Fruit fly (Drosophila melanogaster) whole organism, prepupa: ENCODE data around the gene NFAT.
A peak's percentile ranks its signal among the peaks of the same experiment; 100 is the strongest.

Source experiments
- Blimp-1 ChIP-seq: fragments of 200-800 bp; sonication (Bioruptor generic); optimal IDR thresholded peaks from 3 replicates; lab custom pipeline; 2017; ENCODE audit warnings: missing biosample characterization, missing genetic modification characterization, mild to moderate bottlenecking, moderate library complexity, missing genetic modification reagents
- CG10669 ChIP-seq: fragments of 200-800 bp; sonication (Bioruptor generic); optimal IDR thresholded peaks from 3 replicates; lab custom pipeline; 2018; ENCODE audit warnings: missing biosample characterization, mild to moderate bottlenecking, missing genetic modification characterization, moderate library complexity
- CG11294 ChIP-seq: fragments of 200-800 bp; sonication (Bioruptor generic); IDR thresholded peaks from 2 replicates; pipeline ENCODE4 v1.3.6; 2022; ENCODE audit warnings: missing biosample characterization, missing genetic modification characterization
- CG11762 ChIP-seq: fragments of 200-800 bp; sonication (Bioruptor generic); optimal IDR thresholded peaks from 3 replicates; lab custom pipeline; 2016; ENCODE audit warnings: missing biosample characterization, missing genetic modification characterization; ENCODE audit not compliant: insufficient read depth
- CG11902 ChIP-seq: fragments of 200-800 bp; sonication (Bioruptor generic); optimal IDR thresholded peaks from 3 replicates; lab custom pipeline; 2016; ENCODE audit warnings: missing biosample characterization, missing genetic modification characterization
- CG15336 ChIP-seq: fragments of 200-800 bp; sonication (Bioruptor generic); IDR thresholded peaks from 2 replicates; pipeline ENCODE4 v1.3.6; 2022; ENCODE audit warnings: missing biosample characterization, missing genetic modification characterization
- CG1621 ChIP-seq: fragments of 200-800 bp; sonication (Bioruptor generic); optimal IDR thresholded peaks from 3 replicates; lab custom pipeline; 2018; ENCODE audit warnings: missing biosample characterization, mild to moderate bottlenecking, missing genetic modification characterization
- CG31627 ChIP-seq: fragments of 200-800 bp; sonication (Bioruptor generic); optimal IDR thresholded peaks from 3 replicates; lab custom pipeline; 2016; ENCODE audit warnings: missing biosample characterization, missing genetic modification characterization
- CG32006 ChIP-seq: fragments of 200-800 bp; sonication (Bioruptor generic); optimal IDR thresholded peaks from 3 replicates; lab custom pipeline; 2017; ENCODE audit warnings: missing biosample characterization, mild to moderate bottlenecking, missing genetic modification characterization
- CG34406 ChIP-seq: fragments of 200-800 bp; sonication (Bioruptor generic); optimal IDR thresholded peaks from 3 replicates; lab custom pipeline; 2016; ENCODE audit warnings: missing biosample characterization, missing genetic modification characterization
- CG3919 ChIP-seq: fragments of 200-800 bp; sonication (Bioruptor generic); optimal IDR thresholded peaks from 3 replicates; lab custom pipeline; 2016; ENCODE audit warnings: missing biosample characterization, missing genetic modification characterization
- CG4318 ChIP-seq: fragments of 200-800 bp; sonication (Bioruptor generic); optimal IDR thresholded peaks from 3 replicates; lab custom pipeline; 2017; ENCODE audit warnings: missing biosample characterization, mild to moderate bottlenecking, missing genetic modification characterization
- CG6163 ChIP-seq: fragments of 200-800 bp; sonication (Bioruptor generic); IDR thresholded peaks from 3 replicates; pipeline ENCODE4 v1.3.6; 2022; ENCODE audit warnings: missing biosample characterization, missing genetic modification characterization
- CG6276 ChIP-seq: fragments of 200-800 bp; sonication (Bioruptor generic); optimal IDR thresholded peaks from 2 replicates; lab custom pipeline; 2017; ENCODE audit warnings: missing biosample characterization, mild to moderate bottlenecking, missing genetic modification characterization
- CG6792 ChIP-seq: fragments of 200-800 bp; sonication (Bioruptor generic); optimal IDR thresholded peaks from 3 replicates; lab custom pipeline; 2016; ENCODE audit warnings: missing biosample characterization, missing genetic modification characterization
- CG6854 ChIP-seq: fragments of 200-800 bp; sonication (Bioruptor generic); optimal IDR thresholded peaks from 2 replicates; lab custom pipeline; 2017; ENCODE audit warnings: missing biosample characterization, mild to moderate bottlenecking, missing genetic modification characterization
- CG7368 ChIP-seq: fragments of 200-800 bp; sonication (Bioruptor generic); optimal IDR thresholded peaks from 3 replicates; lab custom pipeline; 2016; ENCODE audit warnings: missing biosample characterization, missing genetic modification characterization
- CG8119 ChIP-seq: fragments of 200-800 bp; sonication (Bioruptor generic); IDR thresholded peaks from 3 replicates; pipeline ENCODE4 v1.3.6; 2022; ENCODE audit warnings: missing biosample characterization, missing genetic modification characterization
- CG8319 ChIP-seq: fragments of 200-800 bp; sonication (Bioruptor generic); optimal IDR thresholded peaks from 3 replicates; lab custom pipeline; 2016; ENCODE audit warnings: missing biosample characterization, missing genetic modification characterization
- CG8632 ChIP-seq: fragments of 200-800 bp; sonication (Bioruptor generic); optimal IDR thresholded peaks from 3 replicates; lab custom pipeline; 2016; ENCODE audit warnings: missing biosample characterization, missing genetic modification characterization
- CG9139 ChIP-seq: fragments of 200-800 bp; sonication (Bioruptor generic); optimal IDR thresholded peaks from 3 replicates; lab custom pipeline; 2017; ENCODE audit warnings: missing biosample characterization, mild to moderate bottlenecking, missing genetic modification characterization
- Eip93F ChIP-seq: fragments of 200-800 bp; sonication (Bioruptor generic); optimal IDR thresholded peaks from 2 replicates; lab custom pipeline; 2016; ENCODE audit warnings: missing biosample characterization, mild to moderate bottlenecking, missing genetic modification characterization
- Ets21C ChIP-seq: fragments of 200-800 bp; sonication (Bioruptor generic); optimal IDR thresholded peaks from 3 replicates; lab custom pipeline; 2016; ENCODE audit warnings: missing biosample characterization, missing genetic modification characterization
- Ets96B ChIP-seq: fragments of 200-800 bp; optimal IDR thresholded peaks from 2 replicates; lab custom pipeline; 2019; ENCODE audit warnings: missing biosample characterization, mild to moderate bottlenecking, missing genetic modification characterization, moderate library complexity
- Gug ChIP-seq: fragments of 200-800 bp; sonication (Bioruptor generic); IDR thresholded peaks from 2 replicates; pipeline ENCODE4 v1.3.6; 2022; ENCODE audit warnings: missing biosample characterization, missing genetic modification characterization
- Hr38 ChIP-seq: sonication (Bioruptor generic); optimal IDR thresholded peaks from 2 replicates; lab custom pipeline; 2016; ENCODE audit warnings: missing biosample characterization, missing genetic modification characterization
- Hr39 ChIP-seq: fragments of 200-800 bp; sonication (Bioruptor generic); optimal IDR thresholded peaks from 2 replicates; lab custom pipeline; 2016; ENCODE audit warnings: missing biosample characterization, missing genetic modification characterization
- Hr4 ChIP-seq: fragments of 200-800 bp; sonication (Bioruptor generic); optimal IDR thresholded peaks from 3 replicates; lab custom pipeline; 2016; ENCODE audit warnings: missing biosample characterization, missing genetic modification characterization
- Lpt ChIP-seq: fragments of 200-800 bp; sonication (Bioruptor generic); optimal IDR thresholded peaks from 3 replicates; lab custom pipeline; 2016; ENCODE audit warnings: missing biosample characterization, missing genetic modification characterization
- Met ChIP-seq: fragments of 200-800 bp; sonication (Bioruptor generic); optimal IDR thresholded peaks from 3 replicates; lab custom pipeline; 2016; ENCODE audit warnings: missing biosample characterization, missing genetic modification characterization
- OdsH ChIP-seq: fragments of 200-800 bp; sonication (Bioruptor generic); optimal IDR thresholded peaks from 3 replicates; lab custom pipeline; 2016; ENCODE audit warnings: missing biosample characterization, missing genetic modification characterization
- achi ChIP-seq: fragments of 200-800 bp; sonication (Bioruptor generic); optimal IDR thresholded peaks from 3 replicates; lab custom pipeline; 2016; ENCODE audit warnings: missing biosample characterization, missing genetic modification characterization
- acj6 ChIP-seq: fragments of 200-800 bp; sonication (Bioruptor generic); optimal IDR thresholded peaks from 3 replicates; lab custom pipeline; 2016; ENCODE audit warnings: missing biosample characterization, missing genetic modification characterization
- cyc ChIP-seq: fragments of 200-800 bp; sonication (Bioruptor generic); optimal IDR thresholded peaks from 3 replicates; lab custom pipeline; 2016; ENCODE audit warnings: missing biosample characterization, missing genetic modification characterization
- dac ChIP-seq: fragments of 200-800 bp; sonication (Bioruptor generic); optimal IDR thresholded peaks from 2 replicates; lab custom pipeline; 2017; ENCODE audit warnings: missing biosample characterization, mild to moderate bottlenecking, missing genetic modification characterization
- eg ChIP-seq: fragments of 200-800 bp; sonication (Bioruptor generic); IDR thresholded peaks from 3 replicates; pipeline ENCODE4 v1.3.6; 2022; ENCODE audit warnings: missing biosample characterization, missing genetic modification characterization
- esn ChIP-seq: fragments of 200-800 bp; sonication (Bioruptor generic); optimal IDR thresholded peaks from 2 replicates; lab custom pipeline; 2016; ENCODE audit warnings: missing biosample characterization, mild to moderate bottlenecking, missing genetic modification characterization, moderate library complexity
- fd59A ChIP-seq: fragments of 200-800 bp; sonication (Bioruptor generic); optimal IDR thresholded peaks from 2 replicates; lab custom pipeline; 2017; ENCODE audit warnings: missing biosample characterization, mild to moderate bottlenecking, missing genetic modification characterization, missing genetic modification reagents
- fd85E ChIP-seq: fragments of 200-800 bp; sonication (Bioruptor generic); optimal IDR thresholded peaks from 3 replicates; lab custom pipeline; 2016; ENCODE audit warnings: missing biosample characterization, missing genetic modification characterization
- lz ChIP-seq: fragments of 200-800 bp; sonication (Bioruptor generic); optimal IDR thresholded peaks from 3 replicates; lab custom pipeline; 2016; ENCODE audit warnings: missing biosample characterization, missing genetic modification characterization
- net ChIP-seq: fragments of 200-800 bp; sonication (Bioruptor generic); optimal IDR thresholded peaks from 3 replicates; lab custom pipeline; 2016; ENCODE audit warnings: missing biosample characterization, missing genetic modification characterization
- pdm3 ChIP-seq: fragments of 200-800 bp; sonication (Bioruptor generic); optimal IDR thresholded peaks from 3 replicates; lab custom pipeline; 2016; ENCODE audit warnings: missing biosample characterization, missing genetic modification characterization
- spab ChIP-seq: fragments of 200-800 bp; sonication (Bioruptor generic); optimal IDR thresholded peaks from 2 replicates; lab custom pipeline; 2017; ENCODE audit warnings: missing biosample characterization, mild to moderate bottlenecking, missing genetic modification characterization, missing genetic modification reagents
- ss ChIP-seq, 2 experiments: fragments of 200-800 bp; sonication (Bioruptor generic); optimal IDR thresholded peaks; 2 replicates in 1 of 2; 3 replicates in 1 of 2; lab custom pipeline; 2017 to 2018; ENCODE audit warnings: mild to moderate bottlenecking in 2 of 2, missing biosample characterization in 2 of 2, missing genetic modification characterization in 2 of 2, moderate library complexity in 1 of 2
- svp ChIP-seq: fragments of 200-800 bp; sonication (Bioruptor generic); peaks from one replicate; lab custom pipeline; 2016; ENCODE audit warnings: missing biosample characterization, missing genetic modification characterization
- topi ChIP-seq: fragments of 200-800 bp; sonication (Bioruptor generic); optimal IDR thresholded peaks from 3 replicates; lab custom pipeline; 2016; ENCODE audit warnings: missing biosample characterization, missing genetic modification characterization
- vri ChIP-seq: fragments of 200-800 bp; sonication (Bioruptor generic); optimal IDR thresholded peaks from 3 replicates; lab custom pipeline; 2016; ENCODE audit warnings: missing biosample characterization, mild to moderate bottlenecking, missing genetic modification characterization

The NFAT gene

DNA sequence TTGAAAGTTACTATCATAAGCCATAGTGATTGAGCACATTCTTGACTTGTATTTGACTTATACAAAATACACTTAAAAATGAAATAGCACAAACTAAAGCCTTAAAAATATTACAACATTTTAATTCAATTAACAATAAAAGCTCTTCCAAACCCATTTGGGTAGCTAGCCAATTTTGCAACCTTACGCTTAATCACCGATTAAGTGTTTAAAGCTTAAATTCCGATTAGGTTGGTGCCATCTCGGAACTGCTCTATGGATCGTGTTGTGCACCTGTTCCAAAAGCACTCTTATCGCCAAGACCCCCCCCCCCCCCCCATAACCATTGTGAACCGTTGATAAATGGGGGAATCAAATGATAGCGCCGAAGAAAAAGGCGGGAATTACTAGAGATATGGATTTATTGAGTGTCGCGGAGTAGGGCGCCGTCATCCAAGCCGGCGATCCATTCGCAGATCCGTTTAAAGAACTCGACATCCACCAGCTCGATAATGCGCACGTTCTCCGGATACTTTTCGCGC is 53.5 kb downstream of the NFAT start:
- TF ChIP-seq CG6276 (no peak), Met (GFP tag; lab: Kevin White, UChicago) (no peak), CG11762 (GFP tag; lab: Kevin White, UChicago) (no peak), CG6792 (no peak), Ets21C (no peak), CG8119 (GFP tag; lab: Robert Waterston, UW) (no peak), Eip93F (GFP tag; lab: Kevin White, UChicago) (no peak), cyc (GFP tag; lab: Kevin White, UChicago) (no peak), svp (peak; percentile 67), acj6 (GFP tag; lab: Kevin White, UChicago) (no peak), CG7368 (no peak), eg (GFP tag; lab: Robert Waterston, UW) (no peak), OdsH (GFP tag; lab: Kevin White, UChicago) (no peak), vri (GFP tag; lab: Kevin White, UChicago) (peak; percentile 49), CG11294 (GFP tag; lab: Robert Waterston, UW) (no peak), esn (GFP tag; lab: Kevin White, UChicago) (no peak)

DNA sequence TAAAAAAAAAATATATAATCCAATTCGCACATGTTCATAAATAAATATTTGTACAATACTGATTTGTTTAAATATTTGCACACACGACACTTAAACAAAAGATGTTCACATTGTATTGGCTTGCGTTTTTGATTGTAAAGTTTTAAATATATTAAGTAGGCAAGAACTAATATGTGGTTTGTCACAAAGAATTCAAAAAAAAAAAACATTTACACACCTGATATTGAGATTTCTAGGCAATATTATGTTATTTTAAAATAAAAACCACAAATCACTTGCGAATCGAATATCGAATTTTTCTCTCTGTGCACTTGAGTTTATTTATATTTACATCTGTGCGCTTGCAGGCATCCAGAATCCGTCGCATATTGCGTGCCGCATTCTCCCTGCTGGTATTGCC is 55.0 kb downstream of the NFAT start:
- TF ChIP-seq CG1621 (tag; lab: Kevin White, UChicago) (no peak), eg (GFP tag; lab: Robert Waterston, UW) (peak; percentile 44; the same call in 2 of the 3 replicates), cyc (GFP tag; lab: Kevin White, UChicago) (peak; percentile 48), fd85E (GFP tag; lab: Kevin White, UChicago) (no peak), acj6 (GFP tag; lab: Kevin White, UChicago) (peak; percentile 56), CG11294 (GFP tag; lab: Robert Waterston, UW) (0 out of 2 replicates have a peak, but pooled peaks have one; percentile 14), Ets21C (peak; percentile 48), CG11902 (GFP tag; lab: Kevin White, UChicago) (peak; percentile 32), CG3919 (GFP tag; lab: Kevin White, UChicago) (peak; percentile 62), Hr39 (GFP tag; lab: Kevin White, UChicago) (peak; percentile 64), CG6792 (peak; percentile 66), Gug (GFP tag; lab: Robert Waterston, UW) (0 out of 2 replicates have a peak, but pooled peaks have one; percentile 24), vri (GFP tag; lab: Kevin White, UChicago) (peak; percentile 59), Met (GFP tag; lab: Kevin White, UChicago) (peak; percentile 76), CG6276 (peak; percentile 47), CG15336 (peak; percentile 71), CG31627 (GFP tag; lab: Kevin White, UChicago) (peak; percentile 65), pdm3 (peak; percentile 71), lz (peak; percentile 61), CG9139 (no peak), CG4318 (GFP tag; lab: Kevin White, UChicago) (peak; percentile 46), topi (GFP tag; lab: Kevin White, UChicago) (peak; percentile 68), CG8319 (GFP tag; lab: Kevin White, UChicago) (peak; percentile 26), net (GFP tag; lab: Kevin White, UChicago) (peak; percentile 50), Eip93F (GFP tag; lab: Kevin White, UChicago) (no peak), CG7368 (peak; percentile 6), OdsH (GFP tag; lab: Kevin White, UChicago) (peak; percentile 64), fd59A (GFP tag; lab: Kevin White, UChicago) (peak; percentile 38), Lpt (peak; percentile 32), CG6163 (GFP tag; lab: Robert Waterston, UW) (peak; percentile 62; the same call in 2 of the 3 replicates), Blimp-1 (GFP tag; lab: Kevin White, UChicago) (no peak), Ets96B (peak; percentile 34), CG8632 (GFP tag; lab: Kevin White, UChicago) (peak; percentile 76), CG34406 (GFP tag; lab: Kevin White, UChicago) (peak; percentile 68), dac (GFP tag; lab: Kevin White, UChicago) (no peak), ss (GFP tag; optimal IDR thresholded peaks at IDR 0.05; lab: Kevin White, UChicago) (peak in 1 of 2 experiments; percentile 40), esn (GFP tag; lab: Kevin White, UChicago) (peak; percentile 79), svp (peak; percentile 85), spab (GFP tag; lab: Kevin White, UChicago) (peak; percentile 27), achi (GFP tag; lab: Kevin White, UChicago) (peak; percentile 60), CG6854 (GFP tag; lab: Kevin White, UChicago) (no peak), Hr4 (GFP tag; lab: Kevin White, UChicago) (peak; percentile 58), CG32006 (GFP tag; lab: Kevin White, UChicago) (peak; percentile 64), CG10669 (GFP tag; lab: Kevin White, UChicago) (peak; percentile 50), Hr38 (GFP tag; lab: Kevin White, UChicago) (no peak), CG11762 (GFP tag; lab: Kevin White, UChicago) (peak; percentile 59)
